Fruit fly (Drosophila melanogaster): ENCODE measurements around the gene pum.

The pum gene

dm6 chr3R:9260421-9260973 lies 23.0 kb upstream of the pum start, which contains the start of gene ATP6AP2 (continued):
- peak; percentile 35 for TF ChIP-seq Lhr (GFP tag; optimal IDR thresholded peaks at IDR 0.05)
- TF ChIP-seq CG34376 (GFP tag; optimal IDR thresholded peaks at IDR 0.05), result peak; percentile 54
- TF ChIP-seq CG2199 (GFP tag; IDR thresholded peaks at IDR 0.05), result no peak
- 0 out of 2 replicates have a peak, but pooled peaks have one; percentile 19 for TF ChIP-seq CG6689 (GFP tag; IDR thresholded peaks at IDR 0.05)
- no peak for TF ChIP-seq trh (GFP tag; optimal IDR thresholded peaks at IDR 0.05)
- TF ChIP-seq CG2678 (tag; optimal IDR thresholded peaks at IDR 0.05), result no peak
- TF ChIP-seq her (GFP tag; optimal IDR thresholded peaks at IDR 0.05), result peak; percentile 25
- peak; percentile 55 for TF ChIP-seq Meics (GFP tag; optimal IDR thresholded peaks at IDR 0.05)
- no peak for TF ChIP-seq Mes4 (GFP tag; optimal IDR thresholded peaks at IDR 0.05)
- no peak for TF ChIP-seq Xrp1 (GFP tag; IDR thresholded peaks at IDR 0.05)
- TF ChIP-seq ATbp (GFP tag; optimal IDR thresholded peaks at IDR 0.05), result no peak
- TF ChIP-seq Hand (GFP tag; optimal IDR thresholded peaks at IDR 0.05), result no peak
- no peak for TF ChIP-seq CG9215 (GFP tag; IDR thresholded peaks at IDR 0.05)
- no peak for TF ChIP-seq CG7372 (GFP tag; IDR thresholded peaks at IDR 0.05)
- peak; percentile 67 for TF ChIP-seq CoRest (tag; optimal IDR thresholded peaks at IDR 0.05)
- no peak for TF ChIP-seq CG7928 (GFP tag; optimal IDR thresholded peaks at IDR 0.05)
- no peak for TF ChIP-seq ro (GFP tag; IDR thresholded peaks at IDR 0.05)
- no peak for TF ChIP-seq Hr51 (GFP tag; optimal IDR thresholded peaks at IDR 0.05)
- no peak for TF ChIP-seq fd64A (GFP tag; optimal IDR thresholded peaks at IDR 0.05)
- TF ChIP-seq Stat92E (GFP tag; optimal IDR thresholded peaks at IDR 0.05), result peak in 1 of 3 experiments; percentile 55
- TF ChIP-seq CG8290 (GFP tag; optimal IDR thresholded peaks at IDR 0.05), result peak; percentile 71
- TF ChIP-seq CG8290 (tag; optimal IDR thresholded peaks at IDR 0.05), result peak in 1 of 2 experiments; percentile 45
- peak; percentile 72 for TF ChIP-seq Usf (GFP tag; optimal IDR thresholded peaks at IDR 0.05)
- peak; percentile 65 for TF ChIP-seq CG17359 (tag; optimal IDR thresholded peaks at IDR 0.05)
- no peak for TF ChIP-seq Blimp-1 (GFP tag; optimal IDR thresholded peaks at IDR 0.05)
- no peak for TF ChIP-seq klu (GFP tag; IDR thresholded peaks at IDR 0.05)
- no peak for TF ChIP-seq CG12071 (GFP tag; optimal IDR thresholded peaks at IDR 0.05)
- TF ChIP-seq kni (GFP tag; optimal IDR thresholded peaks at IDR 0.05), result peak; percentile 14
- TF ChIP-seq Ets65A (GFP tag), result peak; percentile 84
- peak; percentile 52 for TF ChIP-seq Hr3 (GFP tag; optimal IDR thresholded peaks at IDR 0.05)
- peak; percentile 48 for TF ChIP-seq CG13296 (GFP tag; optimal IDR thresholded peaks at IDR 0.05)
- no peak for TF ChIP-seq CkIIα-i1 (GFP tag; IDR thresholded peaks at IDR 0.05)
- TF ChIP-seq MESR4 (GFP tag; optimal IDR thresholded peaks at IDR 0.05), result peak; percentile 99
- TF ChIP-seq CG8478 (optimal IDR thresholded peaks at IDR 0.05), result no peak
- peak; percentile 44 for TF ChIP-seq CG15696 (tag; optimal IDR thresholded peaks at IDR 0.05)
- TF ChIP-seq slbo (GFP tag; IDR thresholded peaks at IDR 0.05), result peak; percentile 74
- no peak; the same call in 1 of the 2 replicates for TF ChIP-seq E2f1 (GFP tag; IDR thresholded peaks at IDR 0.05)
- TF ChIP-seq Sry-δ (GFP tag; optimal IDR thresholded peaks at IDR 0.05), result peak; percentile 63
- peak; percentile 79 for TF ChIP-seq Scr (GFP tag; IDR thresholded peaks at IDR 0.05; ENCODE audit: partially characterized antibody)
- TF ChIP-seq Awh (GFP tag; IDR thresholded peaks at IDR 0.05), result no peak
- TF ChIP-seq dati (GFP tag; IDR thresholded peaks at IDR 0.05), result no peak
- TF ChIP-seq CG15601 (tag; optimal IDR thresholded peaks at IDR 0.05), result peak; percentile 58
- no peak for TF ChIP-seq z (GFP tag; IDR thresholded peaks at IDR 0.05)
- no peak for TF ChIP-seq abd-A (tag; optimal IDR thresholded peaks at IDR 0.05)
- TF ChIP-seq CG6813 (GFP tag; optimal IDR thresholded peaks at IDR 0.05), result no peak
- peak; percentile 69 for TF ChIP-seq trem (tag; optimal IDR thresholded peaks at IDR 0.05)
- TF ChIP-seq wor (GFP tag; IDR thresholded peaks at IDR 0.05), result no peak
- TF ChIP-seq mirr (GFP tag; optimal IDR thresholded peaks at IDR 0.05), result peak; percentile 25
- TF ChIP-seq CG11247 (GFP tag; IDR thresholded peaks at IDR 0.05), result peak; percentile 67
- TF ChIP-seq cwo (GFP tag; optimal IDR thresholded peaks at IDR 0.05), result peak; percentile 19
- peak; percentile 66 for TF ChIP-seq sens (GFP tag)
